Worm (Caenorhabditis elegans): ENCODE results near the gene srh-111.
"Not testable (repeated sequence)": the region's sequence is repeated elsewhere in the genome, so short reads cannot be mapped to it uniquely, and the experiment has no call there.

The srh-111 gene

ce11 chrV:17456197-17456596 lies 28.8 kb downstream of the srh-111 start, which contains the start of gene srh-203:
TSS of gene srh-203 (minus strand) at chrV:17456297.
- TF ChIP-seq nhr-28 (tag; optimal IDR thresholded peaks at IDR 0.05); sem-2 (GFP tag; optimal IDR thresholded peaks at IDR 0.05); flh-1 (GFP tag; optimal IDR thresholded peaks at IDR 0.05): not testable (repeated sequence)

- TF ChIP-seq bed-3 (GFP tag; optimal IDR thresholded peaks at IDR 0.05) (no peak), lsy-2 (tag; optimal IDR thresholded peaks at IDR 0.05) (no peak), lin-32 (GFP tag; optimal IDR thresholded peaks at IDR 0.05) (no peak), nhr-12 (tag; optimal IDR thresholded peaks at IDR 0.05) (no peak), nhr-76 (tag; optimal IDR thresholded peaks at IDR 0.05) (no peak), snpc-4 (tag; optimal IDR thresholded peaks at IDR 0.05) (no peak), pha-4 (tag; optimal IDR thresholded peaks at IDR 0.05) (no peak), ham-2 (GFP tag; optimal IDR thresholded peaks at IDR 0.05) (no peak)
Observed at ce11 chrV:17449836-17450235, 35.1 kb downstream of the srh-111 start.

ce11 chrV:17439406-17439805 lies 45.6 kb downstream of the srh-111 start, which contains the start of gene srh-154:
TSS of gene srh-154 (plus strand) at chrV:17439706.
- TF ChIP-seq ceh-39 (tag; optimal IDR thresholded peaks at IDR 0.05), result no peak
- no peak for TF ChIP-seq drap-1 (GFP tag; optimal IDR thresholded peaks at IDR 0.05)
- TF ChIP-seq lin-13 (tag; optimal IDR thresholded peaks at IDR 0.05), result no peak
- no peak for TF ChIP-seq elt-3 (tag; optimal IDR thresholded peaks at IDR 0.05)
- TF ChIP-seq nhr-237 (tag; optimal IDR thresholded peaks at IDR 0.05), result no peak
- TF ChIP-seq zip-8 (tag; optimal IDR thresholded peaks at IDR 0.05), result no peak
- no peak for TF ChIP-seq mep-1 (tag; optimal IDR thresholded peaks at IDR 0.05)
- TF ChIP-seq cnd-1 (tag; optimal IDR thresholded peaks at IDR 0.05), result no peak
- TF ChIP-seq M03D4.4 (tag; optimal IDR thresholded peaks at IDR 0.05), result no peak
- no peak for TF ChIP-seq nhr-2 (tag; optimal IDR thresholded peaks at IDR 0.05)
- TF ChIP-seq elt-1 (tag; optimal IDR thresholded peaks at IDR 0.05; ENCODE audit: borderline replicate concordance, insufficient read depth), result no peak
- no peak for TF ChIP-seq blmp-1 (tag; optimal IDR thresholded peaks at IDR 0.05)
- no peak for TF ChIP-seq ham-2 (GFP tag; optimal IDR thresholded peaks at IDR 0.05)
- TF ChIP-seq flh-1 (GFP tag; optimal IDR thresholded peaks at IDR 0.05), result no peak
- no peak for TF ChIP-seq ceh-83 (GFP tag; optimal IDR thresholded peaks at IDR 0.05)

- TF ChIP-seq flh-1 (GFP tag; optimal IDR thresholded peaks at IDR 0.05) (no peak), zip-8 (tag; optimal IDR thresholded peaks at IDR 0.05) (no peak), nhr-12 (tag; optimal IDR thresholded peaks at IDR 0.05) (no peak), cnd-1 (tag; optimal IDR thresholded peaks at IDR 0.05) (no peak)
Observed at ce11 chrV:17438317-17438716, 46.7 kb downstream of the srh-111 start, which contains the start of gene srsx-2. TSS of gene srsx-2 (minus strand) at chrV:17438417.

ce11 chrV:17436492-17436891 lies 48.5 kb downstream of the srh-111 start, which contains the start of gene F20E11.18:
TSS of gene F20E11.18 (minus strand) at chrV:17436592.
- TF ChIP-seq flh-1 (GFP tag; optimal IDR thresholded peaks at IDR 0.05) (no peak), blmp-1 (tag; optimal IDR thresholded peaks at IDR 0.05) (no peak), unc-39 (tag; optimal IDR thresholded peaks at IDR 0.05) (no peak), tbx-8 (GFP tag; optimal IDR thresholded peaks at IDR 0.05) (no peak), ceh-39 (tag; optimal IDR thresholded peaks at IDR 0.05) (no peak), mab-5 (tag; optimal IDR thresholded peaks at IDR 0.05) (no peak), cnd-1 (tag; optimal IDR thresholded peaks at IDR 0.05) (no peak), ceh-43 (GFP tag; optimal IDR thresholded peaks at IDR 0.05) (no peak), mls-2 (tag; optimal IDR thresholded peaks at IDR 0.05) (no peak), sptf-1 (tag; optimal IDR thresholded peaks at IDR 0.05) (no peak), ham-2 (GFP tag; optimal IDR thresholded peaks at IDR 0.05) (no peak)
